Fruit fly (Drosophila melanogaster) whole organism, adult: ENCODE data around the gene amd.

Experiments used
- CG11617 ChIP-seq: fragments of 200-800 bp; sonication (Bioruptor generic); optimal IDR thresholded peaks from 2 replicates; lab custom pipeline; 2017; ENCODE audit warnings: mild to moderate bottlenecking, missing biosample characterization, missing genetic modification reagents, missing genetic modification characterization
- CG12768 ChIP-seq: fragments of 200-800 bp; sonication (Bioruptor generic); optimal IDR thresholded peaks from 2 replicates; lab custom pipeline; 2017; ENCODE audit warnings: missing biosample characterization, missing genetic modification characterization, mild to moderate bottlenecking, moderate library complexity, missing genetic modification reagents
- CG14711 ChIP-seq: fragments of 200-800 bp; sonication (Bioruptor generic); optimal IDR thresholded peaks from 2 replicates; lab custom pipeline; 2018; ENCODE audit warnings: missing biosample characterization, mild to moderate bottlenecking, missing genetic modification characterization, moderate library complexity
- CG1620 ChIP-seq: fragments of 200-800 bp; sonication (Bioruptor generic); optimal IDR thresholded peaks from 2 replicates; lab custom pipeline; 2016; ENCODE audit warnings: missing biosample characterization, missing genetic modification characterization
- CG33017 ChIP-seq: fragments of 200-800 bp; sonication (Bioruptor generic); optimal IDR thresholded peaks from 2 replicates; lab custom pipeline; 2018; ENCODE audit warnings: missing biosample characterization, mild to moderate bottlenecking, missing genetic modification characterization, moderate library complexity
- CG5204 ChIP-seq: fragments of 200-800 bp; sonication (Bioruptor generic); optimal IDR thresholded peaks from 2 replicates; lab custom pipeline; 2016; ENCODE audit warnings: missing biosample characterization, missing genetic modification characterization
- CG7045 ChIP-seq: fragments of 200-800 bp; sonication (Bioruptor generic); optimal IDR thresholded peaks from 2 replicates; lab custom pipeline; 2017; ENCODE audit warnings: missing biosample characterization, mild to moderate bottlenecking, missing genetic modification characterization
- CG7101 ChIP-seq: fragments of 200-800 bp; sonication (Bioruptor generic); optimal IDR thresholded peaks from 2 replicates; lab custom pipeline; 2018; ENCODE audit warnings: missing biosample characterization, mild to moderate bottlenecking, missing genetic modification characterization, moderate library complexity
- Clk ChIP-seq: fragments of 200-800 bp; sonication (Bioruptor generic); optimal IDR thresholded peaks from 2 replicates; lab custom pipeline; 2017; ENCODE audit warnings: missing biosample characterization, missing genetic modification characterization
- Crg-1 ChIP-seq: fragments of 200-800 bp; sonication (Bioruptor generic); optimal IDR thresholded peaks from 2 replicates; lab custom pipeline; 2016; ENCODE audit warnings: missing biosample characterization, missing genetic modification characterization
- Hr96 ChIP-seq: fragments of 200-800 bp; sonication (Bioruptor generic); optimal IDR thresholded peaks from 2 replicates; lab custom pipeline; 2016; ENCODE audit warnings: missing biosample characterization, missing genetic modification characterization
- Mnt ChIP-seq: fragments of 200-800 bp; sonication (Bioruptor generic); optimal IDR thresholded peaks from 2 replicates; lab custom pipeline; 2016; ENCODE audit warnings: missing biosample characterization, mild to moderate bottlenecking, missing genetic modification characterization
- bab1 ChIP-seq: fragments of 200-800 bp; sonication (Bioruptor generic); optimal IDR thresholded peaks from 3 replicates; lab custom pipeline; 2019; ENCODE audit warnings: missing biosample characterization, mild to moderate bottlenecking, missing genetic modification characterization, moderate library complexity
- cic ChIP-seq: fragments of 200-800 bp; sonication (Bioruptor generic); optimal IDR thresholded peaks from 2 replicates; lab custom pipeline; 2017; ENCODE audit warnings: missing biosample characterization, mild to moderate bottlenecking, missing genetic modification characterization, moderate library complexity
- cnc ChIP-seq, 2 experiments: fragments of >200 bp; optimal IDR thresholded peaks; 2 replicates each; lab custom pipeline; 2017
- kay ChIP-seq: fragments of 200-800 bp; sonication (Bioruptor generic); peaks from one replicate; lab custom pipeline; 2016; ENCODE audit warnings: missing biosample characterization, missing genetic modification characterization, borderline replicate concordance
- ovo ChIP-seq: fragments of 200-800 bp; sonication (Bioruptor generic); optimal IDR thresholded peaks from 2 replicates; lab custom pipeline; 2016; ENCODE audit warnings: missing biosample characterization, missing genetic modification characterization
- pad ChIP-seq: fragments of 200-800 bp; sonication (Bioruptor generic); optimal IDR thresholded peaks from 3 replicates; lab custom pipeline; 2017; ENCODE audit warnings: missing biosample characterization, missing genetic modification characterization, mild to moderate bottlenecking, moderate library complexity, missing genetic modification reagents
- tj ChIP-seq: fragments of 200-800 bp; sonication (Bioruptor generic); optimal IDR thresholded peaks from 3 replicates; lab custom pipeline; 2017; ENCODE audit warnings: missing biosample characterization, mild to moderate bottlenecking, missing genetic modification characterization, moderate library complexity
- toe ChIP-seq: fragments of 200-800 bp; sonication (Bioruptor generic); optimal IDR thresholded peaks from 2 replicates; lab custom pipeline; 2016; ENCODE audit warnings: missing biosample characterization, missing genetic modification characterization

The amd gene

dm6 chr2L:19093868-19094267 lies 16.1 kb upstream of the amd start:
- TF ChIP-seq CG14711 (tag; lab: Kevin White, UChicago) (no peak), CG5204 (GFP tag; lab: Kevin White, UChicago) (no peak), bab1 (GFP tag; lab: Kevin White, UChicago) (no peak), Crg-1 (GFP tag; lab: Kevin White, UChicago) (no peak), ovo (no peak), cnc (optimal IDR thresholded peaks at IDR 0.05; lab: Kevin White, UChicago) (no peak), CG7045 (GFP tag; lab: Kevin White, UChicago) (no peak), toe (GFP tag; lab: Kevin White, UChicago) (no peak), CG12768 (no peak), Hr96 (no peak), CG11617 (GFP tag; lab: Kevin White, UChicago) (no peak), CG7101 (tag; lab: Kevin White, UChicago) (no peak), pad (GFP tag; lab: Kevin White, UChicago) (no peak), Mnt (GFP tag; lab: Kevin White, UChicago) (no peak)

dm6 chr2L:19096361-19096760 lies 13.6 kb upstream of the amd start:
- TF ChIP-seq CG7101 (tag; lab: Kevin White, UChicago) (no peak), CG5204 (GFP tag; lab: Kevin White, UChicago) (no peak), CG33017 (tag; lab: Kevin White, UChicago) (no peak), Clk (GFP tag; lab: Kevin White, UChicago) (no peak), CG7045 (GFP tag; lab: Kevin White, UChicago) (no peak), Crg-1 (GFP tag; lab: Kevin White, UChicago) (no peak), Mnt (GFP tag; lab: Kevin White, UChicago) (no peak), bab1 (GFP tag; lab: Kevin White, UChicago) (no peak), CG1620 (no peak), Hr96 (no peak), CG14711 (tag; lab: Kevin White, UChicago) (no peak), ovo (no peak), pad (GFP tag; lab: Kevin White, UChicago) (no peak)

dm6 chr2L:19097374-19097773 lies 12.6 kb upstream of the amd start:
- TF ChIP-seq CG14711 (tag; lab: Kevin White, UChicago) (no peak), bab1 (GFP tag; lab: Kevin White, UChicago) (no peak), tj (GFP tag; lab: Kevin White, UChicago) (no peak), Crg-1 (GFP tag; lab: Kevin White, UChicago) (no peak), CG33017 (tag; lab: Kevin White, UChicago) (no peak)

- TF ChIP-seq cic (GFP tag; lab: Kevin White, UChicago) = peak; percentile 58
- no peak for TF ChIP-seq bab1 (GFP tag; lab: Kevin White, UChicago)
Measured at dm6 chr2L:19098668-19099067, 11.3 kb upstream of the amd start.

- no peak for TF ChIP-seq CG1620
- TF ChIP-seq bab1 (GFP tag; lab: Kevin White, UChicago) = no peak
- no peak for TF ChIP-seq CG11617 (GFP tag; lab: Kevin White, UChicago)
- no peak for TF ChIP-seq ovo
- no peak for TF ChIP-seq CG14711 (tag; lab: Kevin White, UChicago)
- no peak for TF ChIP-seq Hr96
- no peak for TF ChIP-seq cnc (optimal IDR thresholded peaks at IDR 0.05; lab: Kevin White, UChicago)
- TF ChIP-seq tj (GFP tag; lab: Kevin White, UChicago) = no peak
- no peak for TF ChIP-seq pad (GFP tag; lab: Kevin White, UChicago)
- no peak for TF ChIP-seq CG7045 (GFP tag; lab: Kevin White, UChicago)
Measured at dm6 chr2L:19101744-19102143, 8.2 kb upstream of the amd start, which contains the start of the genes CG17344 and CG43731. TSS of gene CG17344 (plus strand) at chr2L:19102044. TSS of gene CG43731 (plus strand) at chr2L:19102044.

dm6 chr2L:19103176-19103921 lies 6.6 kb upstream of the amd start:
- TF ChIP-seq CG14711 (tag; lab: Kevin White, UChicago) = no peak
- TF ChIP-seq CG12768 = no peak
- TF ChIP-seq Clk (GFP tag; lab: Kevin White, UChicago) = no peak
- TF ChIP-seq CG11617 (GFP tag; lab: Kevin White, UChicago) = no peak
- no peak for TF ChIP-seq CG33017 (tag; lab: Kevin White, UChicago)
- TF ChIP-seq Hr96 = no peak
- TF ChIP-seq kay (GFP tag; lab: Kevin White, UChicago) = no peak
- no peak for TF ChIP-seq bab1 (GFP tag; lab: Kevin White, UChicago)
- no peak for TF ChIP-seq cic (GFP tag; lab: Kevin White, UChicago)
- no peak for TF ChIP-seq ovo
- no peak for TF ChIP-seq Mnt (GFP tag; lab: Kevin White, UChicago)
- no peak for TF ChIP-seq CG7101 (tag; lab: Kevin White, UChicago)
- TF ChIP-seq toe (GFP tag; lab: Kevin White, UChicago) = no peak
- TF ChIP-seq CG7045 (GFP tag; lab: Kevin White, UChicago) = no peak
- TF ChIP-seq CG5204 (GFP tag; lab: Kevin White, UChicago) = no peak
- TF ChIP-seq tj (GFP tag; lab: Kevin White, UChicago) = no peak
- TF ChIP-seq Crg-1 (GFP tag; lab: Kevin White, UChicago) = no peak
- no peak for TF ChIP-seq CG1620
- no peak for TF ChIP-seq pad (GFP tag; lab: Kevin White, UChicago)
